Worm (Caenorhabditis elegans): Measurements from ENCODE around the gene Y73F8A.22.

ce11 chrIV:15476369-15476768 lies 35.2 kb upstream of the Y73F8A.22 start:
- TF ChIP-seq lin-39 (tag; optimal IDR thresholded peaks at IDR 0.05) (no peak), fos-1 (tag; optimal IDR thresholded peaks at IDR 0.05) (no peak), nhr-12 (tag; optimal IDR thresholded peaks at IDR 0.05) (no peak), snpc-4 (tag; optimal IDR thresholded peaks at IDR 0.05) (no peak), nhr-25 (tag; optimal IDR thresholded peaks at IDR 0.05) (no peak), R02D3.7 (tag; optimal IDR thresholded peaks at IDR 0.05) (no peak), lin-11 (tag; optimal IDR thresholded peaks at IDR 0.05) (no peak), elt-3 (tag; optimal IDR thresholded peaks at IDR 0.05) (no peak), skn-1 (tag; optimal IDR thresholded peaks at IDR 0.05) (no peak), ama-1 (optimal IDR thresholded peaks at IDR 0.05) (no peak), lin-13 (GFP tag; optimal IDR thresholded peaks at IDR 0.05) (no peak), mdl-1 (tag; optimal IDR thresholded peaks at IDR 0.05) (no peak), blmp-1 (tag; optimal IDR thresholded peaks at IDR 0.05; ENCODE audit: insufficient read depth) (no peak), ztf-11 (tag; optimal IDR thresholded peaks at IDR 0.05) (no peak)

Measured in whole organism, L2 larva.